Fruit fly (Drosophila melanogaster) whole organism: ENCODE measurements around the gene CG10132.

ENCODE experiments used
- CG8478 ChIP-seq: fragments of >200 bp; optimal IDR thresholded peaks from 2 replicates; lab custom pipeline; 2018; ENCODE audit warnings: inconsistent platforms
- Dll ChIP-seq: fragments of >200 bp; optimal IDR thresholded peaks from 2 replicates; lab custom pipeline; 2017
- usp ChIP-seq: fragments of >200 bp; optimal IDR thresholded peaks from 2 replicates; lab custom pipeline; 2017; ENCODE audit warnings: missing biosample characterization, missing genetic modification characterization, mixed read lengths

dm6 chr2L:19489997-19490461 is 28.6 kb upstream of the CG10132 start, which contains the start of the genes CG10194 and CG18094:
- TF ChIP-seq usp (GFP tag; lab: Kevin White, UChicago) = no peak
- no peak for TF ChIP-seq CG8478 (lab: Kevin White, UChicago)
- TF ChIP-seq Dll (lab: Kevin White, UChicago) = no peak
